Fruit fly (Drosophila melanogaster) whole organism, prepupa: ENCODE data around the gene Ino80.

Experiments used
- CG10631 ChIP-seq: fragments of 200-800 bp; sonication (Bioruptor generic); optimal IDR thresholded peaks from 2 replicates; lab custom pipeline; 2016; ENCODE audit warnings: missing biosample characterization, missing genetic modification characterization
- CG16779 ChIP-seq: fragments of 200-800 bp; sonication (Bioruptor generic); optimal IDR thresholded peaks from 3 replicates; lab custom pipeline; 2017; ENCODE audit warnings: missing biosample characterization, mild to moderate bottlenecking, missing genetic modification characterization
- CG32006 ChIP-seq: fragments of 200-800 bp; sonication (Bioruptor generic); optimal IDR thresholded peaks from 3 replicates; lab custom pipeline; 2017; ENCODE audit warnings: missing biosample characterization, mild to moderate bottlenecking, missing genetic modification characterization
- CG8632 ChIP-seq: fragments of 200-800 bp; sonication (Bioruptor generic); optimal IDR thresholded peaks from 3 replicates; lab custom pipeline; 2016; ENCODE audit warnings: missing biosample characterization, missing genetic modification characterization
- Eip93F ChIP-seq: fragments of 200-800 bp; sonication (Bioruptor generic); optimal IDR thresholded peaks from 2 replicates; lab custom pipeline; 2016; ENCODE audit warnings: missing biosample characterization, mild to moderate bottlenecking, missing genetic modification characterization
- Ets21C ChIP-seq: fragments of 200-800 bp; sonication (Bioruptor generic); optimal IDR thresholded peaks from 3 replicates; lab custom pipeline; 2016; ENCODE audit warnings: missing biosample characterization, missing genetic modification characterization
- Gug ChIP-seq: fragments of 200-800 bp; sonication (Bioruptor generic); IDR thresholded peaks from 2 replicates; pipeline ENCODE4 v1.3.6; 2022; ENCODE audit warnings: missing biosample characterization, missing genetic modification characterization
- Hr38 ChIP-seq: sonication (Bioruptor generic); optimal IDR thresholded peaks from 2 replicates; lab custom pipeline; 2016; ENCODE audit warnings: missing biosample characterization, missing genetic modification characterization
- OdsH ChIP-seq: fragments of 200-800 bp; sonication (Bioruptor generic); optimal IDR thresholded peaks from 3 replicates; lab custom pipeline; 2016; ENCODE audit warnings: missing biosample characterization, missing genetic modification characterization
- esn ChIP-seq: fragments of 200-800 bp; sonication (Bioruptor generic); optimal IDR thresholded peaks from 2 replicates; lab custom pipeline; 2016; ENCODE audit warnings: missing biosample characterization, mild to moderate bottlenecking, missing genetic modification characterization, moderate library complexity
- fd59A ChIP-seq: fragments of 200-800 bp; sonication (Bioruptor generic); optimal IDR thresholded peaks from 2 replicates; lab custom pipeline; 2017; ENCODE audit warnings: missing biosample characterization, mild to moderate bottlenecking, missing genetic modification characterization, missing genetic modification reagents

DNA sequence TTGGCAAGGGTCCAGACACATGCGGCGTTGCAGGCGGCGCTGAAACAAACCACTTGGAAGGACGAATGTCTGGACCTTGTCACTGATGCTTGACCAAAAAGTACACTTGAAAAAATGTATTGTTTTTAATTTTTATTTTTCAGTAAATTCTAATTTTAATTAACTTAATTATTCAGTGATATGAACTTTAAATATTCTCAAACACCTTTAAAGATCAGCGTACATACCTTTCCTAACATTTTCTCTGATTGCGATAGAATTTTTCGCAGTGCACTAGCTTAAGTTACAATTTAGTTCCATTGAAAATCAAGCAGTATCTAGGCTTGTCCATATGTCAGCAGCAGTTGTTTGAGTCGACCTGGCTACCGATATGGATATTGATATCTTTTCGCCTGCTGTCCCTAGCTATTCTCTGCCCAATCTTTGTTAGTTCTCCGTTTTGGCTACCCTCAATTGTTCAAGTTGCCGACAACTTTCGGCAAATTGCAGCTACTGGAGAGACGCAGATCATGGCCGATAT lies 63.7 kb downstream of the Ino80 start:
- TF ChIP-seq esn (GFP tag; lab: Kevin White, UChicago) (no peak), CG8632 (GFP tag; lab: Kevin White, UChicago) (no peak), OdsH (no peak), CG10631 (GFP tag; lab: Kevin White, UChicago) (no peak), Hr38 (GFP tag; lab: Kevin White, UChicago) (no peak), Gug (no peak), Ets21C (GFP tag; lab: Kevin White, UChicago) (no peak), CG16779 (no peak), Eip93F (GFP tag; lab: Kevin White, UChicago) (no peak), CG32006 (GFP tag; lab: Kevin White, UChicago) (no peak), fd59A (GFP tag; lab: Kevin White, UChicago) (no peak)
